Worm (Caenorhabditis elegans): ENCODE results near the gene mcu-1.

The mcu-1 gene

ce11 chrIV:5959951-5960350 is 20.9 kb upstream of the mcu-1 start:
- TF ChIP-seq bed-2 (GFP tag; IDR thresholded peaks at IDR 0.05), result no peak
- no peak for TF ChIP-seq pha-4 (tag; optimal IDR thresholded peaks at IDR 0.05)
- TF ChIP-seq lin-26 (GFP tag; IDR thresholded peaks at IDR 0.05), result no peak
- no peak for TF ChIP-seq hsf-1 (GFP tag; IDR thresholded peaks at IDR 0.05)
- TF ChIP-seq pbrm-1 (GFP tag; IDR thresholded peaks at IDR 0.05), result no peak

DNA sequence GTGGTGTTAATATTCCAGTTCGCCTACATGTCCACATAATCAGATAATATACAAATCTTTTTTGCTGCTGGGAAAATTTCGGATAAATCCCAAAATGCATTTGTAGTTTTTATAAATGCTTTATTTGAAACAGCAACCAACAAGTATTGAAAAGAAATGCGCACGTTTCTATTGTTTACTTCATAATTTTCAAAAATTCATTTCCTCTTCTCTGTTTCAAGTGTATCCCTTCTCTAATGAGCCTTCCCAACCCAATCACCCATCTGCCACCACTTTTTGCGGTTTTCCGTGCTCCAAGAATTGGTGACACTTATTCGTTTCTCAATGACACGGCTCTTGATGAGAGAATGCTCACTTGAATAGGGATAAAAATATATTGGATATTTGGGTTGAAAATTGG is 15.7 kb upstream of the mcu-1 start:
- no peak for TF ChIP-seq nhr-27 (tag; optimal IDR thresholded peaks at IDR 0.05)

DNA sequence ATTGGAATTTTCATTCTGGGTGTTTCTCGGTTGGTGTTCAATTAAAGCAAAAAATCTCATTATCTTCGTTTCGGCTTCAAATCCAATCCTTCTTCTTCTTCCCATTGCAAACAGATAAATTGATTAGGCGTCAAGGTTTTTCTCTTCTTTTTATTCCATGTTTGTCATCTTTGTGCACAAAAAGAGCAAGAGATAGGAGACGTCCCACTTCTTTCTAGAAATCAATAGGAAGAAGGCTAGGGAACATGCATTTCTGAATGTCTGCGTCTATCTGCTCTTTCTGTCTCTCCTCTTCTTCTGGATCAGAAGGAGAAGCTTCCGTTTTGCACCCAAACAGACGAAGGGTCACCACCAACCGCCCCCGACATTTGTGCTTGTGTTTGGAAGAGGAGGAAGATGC is 13.9 kb upstream of the mcu-1 start:
- TF ChIP-seq egl-44 (GFP tag; IDR thresholded peaks at IDR 0.05), result no peak
- peak in 1 of 3 experiments; percentile 36 for TF ChIP-seq lin-35 (GFP tag; optimal IDR thresholded peaks at IDR 0.05)
- TF ChIP-seq lin-40 (tag; optimal IDR thresholded peaks at IDR 0.05), result peak; percentile 32
- TF ChIP-seq K12H6.12 (tag; optimal IDR thresholded peaks at IDR 0.05), result peak; percentile 30

- TF ChIP-seq snpc-3.4 (tag; optimal IDR thresholded peaks at IDR 0.05), result peak; percentile 79
- TF ChIP-seq tbp1 (GFP tag; optimal IDR thresholded peaks at IDR 0.05), result peak; percentile 36
- no peak for TF ChIP-seq bed-2 (GFP tag; IDR thresholded peaks at IDR 0.05)
- peak; percentile 87 for TF ChIP-seq snpc-4 (GFP tag; optimal IDR thresholded peaks at IDR 0.05)
- peak; percentile 81 to 98 (median 95) for TF ChIP-seq snpc-4 (tag; optimal IDR thresholded peaks at IDR 0.05)
- peak; percentile 89 for TF ChIP-seq snpc-1.1 (tag; optimal IDR thresholded peaks at IDR 0.05; ENCODE audit: insufficient read depth)
- TF ChIP-seq ceh-79 (tag; optimal IDR thresholded peaks at IDR 0.05), result no peak
Measured at ce11 chrIV:5949964-5950363, 10.9 kb upstream of the mcu-1 start.

- TF ChIP-seq Y56A3A.18 (GFP tag; IDR thresholded peaks at IDR 0.05), result no peak
- TF ChIP-seq K12H6.12 (tag; optimal IDR thresholded peaks at IDR 0.05), result no peak
- TF ChIP-seq nhr-120 (GFP tag; IDR thresholded peaks at IDR 0.05), result no peak
- no peak for TF ChIP-seq rpc-1 (optimal IDR thresholded peaks at IDR 0.05)
- TF ChIP-seq rpc-1 (tag; optimal IDR thresholded peaks at IDR 0.05), result no peak
- no peak for TF ChIP-seq aptf-2 (GFP tag; conservative IDR thresholded peaks at IDR 0.05)
Measured at ce11 chrIV:5948712-5949111, 9.7 kb upstream of the mcu-1 start.

- TF ChIP-seq atf-7 (tag; optimal IDR thresholded peaks at IDR 0.05) (no peak), snpc-1.1 (tag; optimal IDR thresholded peaks at IDR 0.05; ENCODE audit: insufficient read depth) (peak; percentile 83), hmg-1.2 (GFP tag; IDR thresholded peaks at IDR 0.05) (peak; percentile 90), ekl-4 (GFP tag; IDR thresholded peaks at IDR 0.05) (no peak), ama-1 (optimal IDR thresholded peaks at IDR 0.05) (no peak), ama-1 (GFP tag; optimal IDR thresholded peaks at IDR 0.05) (peak in 1 of 2 experiments; percentile 41), nfyb-1 (GFP tag; IDR thresholded peaks at IDR 0.05) (no peak), rcor-1 (GFP tag; IDR thresholded peaks at IDR 0.05) (peak; percentile 37; the same call in 1 of the 2 replicates), tbp1 (GFP tag; optimal IDR thresholded peaks at IDR 0.05) (peak; percentile 66), madf-3 (GFP tag; IDR thresholded peaks at IDR 0.05) (0 out of 2 replicates have a peak, but pooled peaks have one; percentile 40), efl-1 (GFP tag; optimal IDR thresholded peaks at IDR 0.05) (peak; percentile 41), madf-8 (GFP tag; conservative IDR thresholded peaks at IDR 0.05) (0 out of 2 replicates have a peak, but pooled peaks have one; percentile 29), ceh-91 (GFP tag; IDR thresholded peaks at IDR 0.05) (0 out of 2 replicates have a peak, but pooled peaks have one; percentile 21), snpc-1.3 (tag; optimal IDR thresholded peaks at IDR 0.05; ENCODE audit: insufficient read depth) (peak; percentile 84), F33H1.4 (GFP tag; IDR thresholded peaks at IDR 0.05) (peak; percentile 92), D2030.7 (GFP tag; IDR thresholded peaks at IDR 0.05) (peak; percentile 71), pha-4 (tag; optimal IDR thresholded peaks at IDR 0.05) (no peak), Y95B8A.8 (GFP tag; IDR thresholded peaks at IDR 0.05) (no peak), pbrm-1 (GFP tag; IDR thresholded peaks at IDR 0.05) (peak; percentile 50; the same call in 1 of the 2 replicates), attf-3 (GFP tag; conservative IDR thresholded peaks at IDR 0.05) (peak; percentile 42; the same call in 1 of the 2 replicates), cebp-1 (GFP tag; IDR thresholded peaks at IDR 0.05) (no peak), cebp-1 (tag; optimal IDR thresholded peaks at IDR 0.05) (peak; percentile 28)
Measured at ce11 chrIV:5947555-5948151, 8.6 kb upstream of the mcu-1 start, which contains the start of gene rps-25. rps-25 (minus strand) TSS chrIV:5947605.
